Fruit fly (Drosophila melanogaster): ENCODE measurements around the gene subdued.

The subdued gene

dm6 chr3R:19609925-19610324 lies 32.6 kb downstream of the subdued start, which contains the start of gene CG17752:
Gene CG17752, plus strand, starts transcription at chr3R:19610225.
- TF ChIP-seq Vsx2 (GFP tag; optimal IDR thresholded peaks at IDR 0.05; ENCODE audit: partially characterized antibody) (no peak), GATAd (GFP tag; optimal IDR thresholded peaks at IDR 0.05) (no peak), psq (GFP tag; optimal IDR thresholded peaks at IDR 0.05) (no peak), OdsH (GFP tag; optimal IDR thresholded peaks at IDR 0.05) (no peak), pan (optimal IDR thresholded peaks at IDR 0.05) (no peak), Dfd (GFP tag; optimal IDR thresholded peaks at IDR 0.05) (no peak), sv (GFP tag; optimal IDR thresholded peaks at IDR 0.05) (no peak), woc (GFP tag; optimal IDR thresholded peaks at IDR 0.05) (no peak), Abd-B (GFP tag; optimal IDR thresholded peaks at IDR 0.05) (no peak), dmrt93B (GFP tag; optimal IDR thresholded peaks at IDR 0.05) (no peak), brk (GFP tag; optimal IDR thresholded peaks at IDR 0.05) (no peak), ey (GFP tag; optimal IDR thresholded peaks at IDR 0.05) (no peak), CrebA (GFP tag; optimal IDR thresholded peaks at IDR 0.05; ENCODE audit: borderline replicate concordance) (no peak), CG9705 (GFP tag; optimal IDR thresholded peaks at IDR 0.05) (no peak), Sp1 (GFP tag; optimal IDR thresholded peaks at IDR 0.05) (no peak), Hnf4 (GFP tag; optimal IDR thresholded peaks at IDR 0.05) (no peak), dl (GFP tag; optimal IDR thresholded peaks at IDR 0.05; ENCODE audit: insufficient read depth in 1 of 2, partially characterized antibody in 2 of 2) (no peak), fru (GFP tag; optimal IDR thresholded peaks at IDR 0.05) (no peak), h (GFP tag; optimal IDR thresholded peaks at IDR 0.05) (no peak)

dm6 chr3R:19606954-19607353 lies 35.6 kb downstream of the subdued start, which contains the start of gene CG17751:
Gene CG17751, plus strand, starts transcription at chr3R:19607254.
- TF ChIP-seq sage (GFP tag; optimal IDR thresholded peaks at IDR 0.05) (no peak), N (GFP tag; optimal IDR thresholded peaks at IDR 0.05) (no peak), dsf (GFP tag; optimal IDR thresholded peaks at IDR 0.05; ENCODE audit: borderline replicate concordance) (no peak), psq (GFP tag; optimal IDR thresholded peaks at IDR 0.05) (no peak), lola (GFP tag; optimal IDR thresholded peaks at IDR 0.05) (no peak), rgr (GFP tag; optimal IDR thresholded peaks at IDR 0.05) (no peak), OdsH (GFP tag; optimal IDR thresholded peaks at IDR 0.05) (no peak), brk (GFP tag; optimal IDR thresholded peaks at IDR 0.05) (no peak), GATAd (GFP tag; optimal IDR thresholded peaks at IDR 0.05) (no peak), CrebA (GFP tag; optimal IDR thresholded peaks at IDR 0.05; ENCODE audit: borderline replicate concordance) (no peak), dl (GFP tag; optimal IDR thresholded peaks at IDR 0.05; ENCODE audit: insufficient read depth in 1 of 2, partially characterized antibody in 2 of 2) (no peak), tai (GFP tag; optimal IDR thresholded peaks at IDR 0.05) (no peak), Jra (GFP tag; optimal IDR thresholded peaks at IDR 0.05) (no peak), Hnf4 (GFP tag; optimal IDR thresholded peaks at IDR 0.05) (no peak)

- TF ChIP-seq dmrt93B (GFP tag; optimal IDR thresholded peaks at IDR 0.05) (peak; percentile 36), fru (GFP tag; optimal IDR thresholded peaks at IDR 0.05) (peak; percentile 71), Myc (optimal IDR thresholded peaks at IDR 0.05) (no peak), Hr83 (GFP tag; optimal IDR thresholded peaks at IDR 0.05; ENCODE audit: poor library complexity, severe bottlenecking) (no peak), lola (GFP tag; optimal IDR thresholded peaks at IDR 0.05) (no peak), sage (GFP tag; optimal IDR thresholded peaks at IDR 0.05) (no peak), rgr (GFP tag; optimal IDR thresholded peaks at IDR 0.05) (peak; percentile 79), Rel (GFP tag; optimal IDR thresholded peaks at IDR 0.05) (no peak), Rel (tag; optimal IDR thresholded peaks at IDR 0.05) (no peak), tai (GFP tag; optimal IDR thresholded peaks at IDR 0.05) (peak; percentile 47), Hr78 (GFP tag; optimal IDR thresholded peaks at IDR 0.05) (no peak), foxo (GFP tag; optimal IDR thresholded peaks at IDR 0.05) (peak; percentile 6 to 75), N (GFP tag; optimal IDR thresholded peaks at IDR 0.05) (no peak), CG9705 (GFP tag; optimal IDR thresholded peaks at IDR 0.05) (peak; percentile 1), br (GFP tag; optimal IDR thresholded peaks at IDR 0.05) (peak; percentile 81), jim (GFP tag; optimal IDR thresholded peaks at IDR 0.05) (no peak), Jra (GFP tag; optimal IDR thresholded peaks at IDR 0.05) (no peak), usp (GFP tag; optimal IDR thresholded peaks at IDR 0.05) (no peak), ey (GFP tag; optimal IDR thresholded peaks at IDR 0.05) (peak; percentile 75), Dfd (GFP tag; optimal IDR thresholded peaks at IDR 0.05) (no peak), Mio (GFP tag; optimal IDR thresholded peaks at IDR 0.05) (peak; percentile 9), GATAd (GFP tag; optimal IDR thresholded peaks at IDR 0.05) (no peak), HLH106 (tag; optimal IDR thresholded peaks at IDR 0.05) (peak; percentile 80), Hnf4 (GFP tag; optimal IDR thresholded peaks at IDR 0.05) (peak; percentile 69), sv (GFP tag; optimal IDR thresholded peaks at IDR 0.05) (no peak), dl (GFP tag; optimal IDR thresholded peaks at IDR 0.05; ENCODE audit: insufficient read depth in 1 of 2, partially characterized antibody in 2 of 2) (no peak), Abd-B (GFP tag; optimal IDR thresholded peaks at IDR 0.05) (no peak), dsf (GFP tag; optimal IDR thresholded peaks at IDR 0.05; ENCODE audit: borderline replicate concordance) (no peak), CrebA (GFP tag; optimal IDR thresholded peaks at IDR 0.05; ENCODE audit: borderline replicate concordance) (peak; percentile 3), h (GFP tag; optimal IDR thresholded peaks at IDR 0.05) (peak; percentile 80), woc (GFP tag; optimal IDR thresholded peaks at IDR 0.05) (peak; percentile 34), pan (optimal IDR thresholded peaks at IDR 0.05) (no peak), Sp1 (GFP tag; optimal IDR thresholded peaks at IDR 0.05) (no peak), Vsx2 (GFP tag; optimal IDR thresholded peaks at IDR 0.05; ENCODE audit: partially characterized antibody) (no peak), CG32264 (GFP tag; optimal IDR thresholded peaks at IDR 0.05) (peak; percentile 37), psq (GFP tag; optimal IDR thresholded peaks at IDR 0.05) (peak; percentile 57), OdsH (GFP tag; optimal IDR thresholded peaks at IDR 0.05) (peak; percentile 72), Dif (GFP tag; optimal IDR thresholded peaks at IDR 0.05; ENCODE audit: partially characterized antibody) (no peak), brk (GFP tag; optimal IDR thresholded peaks at IDR 0.05) (peak; percentile 70)
Measured at dm6 chr3R:19602996-19603395, 39.5 kb downstream of the subdued start, which contains the start of gene CG7342. Gene CG7342, plus strand, starts transcription at chr3R:19603375.
